Fruit fly (Drosophila melanogaster) whole organism, pupa: Measurements from ENCODE around the gene mRpL38.

Source experiments
- CG10348 ChIP-seq: fragments of 200-800 bp; sonication (Bioruptor generic); IDR thresholded peaks from 2 replicates; pipeline ENCODE4 v1.3.6; 2022; ENCODE audit warnings: missing biosample characterization, missing genetic modification characterization
- CG12605 ChIP-seq: fragments of 200-800 bp; sonication (Bioruptor generic); IDR thresholded peaks from 2 replicates; pipeline ENCODE4 v1.3.6; 2022; ENCODE audit warnings: missing biosample characterization, missing genetic modification characterization
- CG13204 ChIP-seq: fragments of 200-800 bp; sonication (Bioruptor generic); optimal IDR thresholded peaks from 2 replicates; lab custom pipeline; 2018; ENCODE audit warnings: missing biosample characterization, mild to moderate bottlenecking, missing genetic modification characterization, moderate library complexity
- CG14655 ChIP-seq: fragments of 200-800 bp; sonication (Bioruptor generic); optimal IDR thresholded peaks from 3 replicates; lab custom pipeline; 2017; ENCODE audit warnings: mild to moderate bottlenecking, missing biosample characterization, missing genetic modification reagents, missing genetic modification characterization
- CG15710 ChIP-seq: fragments of 200-800 bp; sonication (Bioruptor generic); optimal IDR thresholded peaks from 2 replicates; lab custom pipeline; 2018; ENCODE audit warnings: missing biosample characterization, mild to moderate bottlenecking, missing genetic modification characterization, moderate library complexity
- CG17806 ChIP-seq: fragments of 200-800 bp; sonication (Bioruptor generic); optimal IDR thresholded peaks from 2 replicates; lab custom pipeline; 2018; ENCODE audit warnings: missing biosample characterization, mild to moderate bottlenecking, missing genetic modification characterization, moderate library complexity
- CG32121 ChIP-seq: fragments of 200-800 bp; sonication (Bioruptor generic); IDR thresholded peaks from 2 replicates; pipeline ENCODE4 v1.3.6; 2022; ENCODE audit warnings: missing biosample characterization, missing genetic modification characterization
- CG34367 ChIP-seq: fragments of 200-800 bp; sonication (Bioruptor generic); optimal IDR thresholded peaks from 2 replicates; lab custom pipeline; 2018; ENCODE audit warnings: missing biosample characterization, mild to moderate bottlenecking, missing genetic modification characterization
- CG4496 ChIP-seq: fragments of 200-800 bp; sonication (Bioruptor generic); IDR thresholded peaks from 3 replicates; pipeline ENCODE4 v1.3.6; 2022; ENCODE audit warnings: missing biosample characterization, missing genetic modification characterization
- CG8159 ChIP-seq: fragments of 200-800 bp; sonication (Bioruptor generic); optimal IDR thresholded peaks from 3 replicates; lab custom pipeline; 2018; ENCODE audit warnings: missing biosample characterization, mild to moderate bottlenecking, missing genetic modification characterization, moderate library complexity
- CG8301 ChIP-seq: fragments of 200-800 bp; sonication (Bioruptor generic); optimal IDR thresholded peaks from 2 replicates; lab custom pipeline; 2018; ENCODE audit warnings: missing biosample characterization, mild to moderate bottlenecking, missing genetic modification characterization
- CG9948 ChIP-seq: fragments of 200-800 bp; sonication (Bioruptor generic); optimal IDR thresholded peaks from 2 replicates; lab custom pipeline; 2018; ENCODE audit warnings: missing biosample characterization, mild to moderate bottlenecking, missing genetic modification characterization, moderate library complexity
- D1 ChIP-seq: fragments of 200-800 bp; sonication (Bioruptor generic); optimal IDR thresholded peaks from 2 replicates; lab custom pipeline; 2018; ENCODE audit warnings: missing biosample characterization, mild to moderate bottlenecking, missing genetic modification characterization, moderate library complexity
- EcR ChIP-seq: fragments of 200-800 bp; sonication (Bioruptor generic); optimal IDR thresholded peaks from 3 replicates; lab custom pipeline; 2019; ENCODE audit warnings: missing biosample characterization, missing genetic modification characterization, mild to moderate bottlenecking, moderate library complexity, missing genetic modification reagents
- Ets98B ChIP-seq: fragments of 200-800 bp; sonication (Bioruptor generic); IDR thresholded peaks from 2 replicates; pipeline ENCODE4 v1.3.6; 2022; ENCODE audit warnings: missing biosample characterization, missing genetic modification characterization
- Pif1A ChIP-seq: fragments of 200-800 bp; sonication (Bioruptor generic); optimal IDR thresholded peaks from 3 replicates; lab custom pipeline; 2016; ENCODE audit warnings: missing biosample characterization, missing genetic modification characterization
- Pif1B ChIP-seq: fragments of 200-800 bp; sonication (Bioruptor generic); optimal IDR thresholded peaks from 3 replicates; lab custom pipeline; 2016; ENCODE audit warnings: missing biosample characterization, missing genetic modification characterization
- Snoo ChIP-seq: fragments of 200-800 bp; sonication (Bioruptor generic); optimal IDR thresholded peaks from 3 replicates; lab custom pipeline; 2017; ENCODE audit warnings: missing biosample characterization, mild to moderate bottlenecking, missing genetic modification characterization, inconsistent platforms
- fd96Ca ChIP-seq: fragments of 200-800 bp; sonication (Bioruptor generic); IDR thresholded peaks from 3 replicates; pipeline ENCODE4 v1.3.6; 2022; ENCODE audit warnings: missing biosample characterization, missing genetic modification characterization
- gl ChIP-seq: fragments of 200-800 bp; sonication (Bioruptor generic); optimal IDR thresholded peaks from 2 replicates; lab custom pipeline; 2018; ENCODE audit warnings: missing biosample characterization, mild to moderate bottlenecking, missing genetic modification characterization
- rn ChIP-seq: fragments of 200-800 bp; sonication (Bioruptor generic); IDR thresholded peaks from 2 replicates; pipeline ENCODE4 v1.3.6; 2022; ENCODE audit warnings: missing biosample characterization, missing genetic modification characterization

mRpL38 gene

dm6 chrX:14226093-14226492 lies at the start of gene mRpL38:
Gene mRpL38, plus strand, starts transcription at chrX:14226289.
- TF ChIP-seq CG13204 (no peak), CG8159 (tag; lab: Kevin White, UChicago) (no peak), Snoo (tag; lab: Kevin White, UChicago) (no peak), Pif1A (GFP tag; lab: Kevin White, UChicago) (no peak), EcR (GFP tag; lab: Kevin White, UChicago) (no peak), gl (tag; lab: Kevin White, UChicago) (no peak), CG8301 (tag; lab: Kevin White, UChicago) (no peak)

dm6 chrX:14176623-14177022 lies 49.5 kb upstream of the mRpL38 start, which contains the start of gene CG11581:
Gene CG11581, plus strand, starts transcription at chrX:14176923.
- no peak for TF ChIP-seq Ets98B
- no peak for TF ChIP-seq CG15710 (tag; lab: Kevin White, UChicago)
- no peak for TF ChIP-seq CG17806 (tag; lab: Kevin White, UChicago)
- TF ChIP-seq Pif1B (GFP tag; lab: Kevin White, UChicago) = no peak
- TF ChIP-seq EcR (GFP tag; lab: Kevin White, UChicago) = no peak
- no peak for TF ChIP-seq CG14655 (GFP tag; lab: Kevin White, UChicago)
- no peak for TF ChIP-seq CG8301 (tag; lab: Kevin White, UChicago)
- TF ChIP-seq fd96Ca (GFP tag; lab: Robert Waterston, UW) = no peak

- TF ChIP-seq CG15710 (tag; lab: Kevin White, UChicago) (no peak), CG17806 (tag; lab: Kevin White, UChicago) (no peak), rn (GFP tag; lab: Robert Waterston, UW) (no peak), fd96Ca (GFP tag; lab: Robert Waterston, UW) (no peak), Pif1A (GFP tag; lab: Kevin White, UChicago) (no peak), CG14655 (GFP tag; lab: Kevin White, UChicago) (no peak), CG10348 (GFP tag; lab: Robert Waterston, UW) (no peak), EcR (GFP tag; lab: Kevin White, UChicago) (no peak), CG8159 (tag; lab: Kevin White, UChicago) (no peak), CG8301 (tag; lab: Kevin White, UChicago) (no peak), gl (tag; lab: Kevin White, UChicago) (no peak), CG9948 (tag; lab: Kevin White, UChicago) (no peak), Ets98B (no peak)
Measured at dm6 chrX:14180728-14181127, 45.4 kb upstream of the mRpL38 start, which contains the start of gene CG11584. Gene CG11584, plus strand, starts transcription at chrX:14181028.

dm6 chrX:14184062-14184611 lies 42.0 kb upstream of the mRpL38 start, which contains the start of gene CG32603:
Gene CG32603, plus strand, starts transcription at chrX:14184561.
- TF ChIP-seq CG8159 (tag; lab: Kevin White, UChicago) = no peak
- TF ChIP-seq Snoo (tag; lab: Kevin White, UChicago) = no peak
- TF ChIP-seq CG4496 (GFP tag; lab: Robert Waterston, UW) = no peak
- TF ChIP-seq CG15710 (tag; lab: Kevin White, UChicago) = no peak
- TF ChIP-seq CG13204 = no peak
- no peak for TF ChIP-seq CG12605
- TF ChIP-seq Pif1A (GFP tag; lab: Kevin White, UChicago) = no peak
- no peak for TF ChIP-seq CG34367 (tag; lab: Kevin White, UChicago)
- no peak for TF ChIP-seq CG32121 (GFP tag; lab: Robert Waterston, UW)
- TF ChIP-seq CG14655 (GFP tag; lab: Kevin White, UChicago) = no peak
- TF ChIP-seq EcR (GFP tag; lab: Kevin White, UChicago) = no peak
- TF ChIP-seq D1 (tag; lab: Kevin White, UChicago) = no peak
- no peak for TF ChIP-seq Pif1B (GFP tag; lab: Kevin White, UChicago)
- no peak for TF ChIP-seq CG17806 (tag; lab: Kevin White, UChicago)
- no peak for TF ChIP-seq fd96Ca (GFP tag; lab: Robert Waterston, UW)
- no peak for TF ChIP-seq CG9948 (tag; lab: Kevin White, UChicago)
- no peak for TF ChIP-seq CG10348 (GFP tag; lab: Robert Waterston, UW)
- TF ChIP-seq gl (tag; lab: Kevin White, UChicago) = no peak
- TF ChIP-seq rn (GFP tag; lab: Robert Waterston, UW) = no peak
- no peak for TF ChIP-seq Ets98B
- TF ChIP-seq, all 21 proteins: peak for 0

- TF ChIP-seq Pif1B (GFP tag; lab: Kevin White, UChicago) = no peak
- no peak for TF ChIP-seq CG17806 (tag; lab: Kevin White, UChicago)
- TF ChIP-seq CG8159 (tag; lab: Kevin White, UChicago) = no peak
- no peak for TF ChIP-seq CG4496 (GFP tag; lab: Robert Waterston, UW)
- TF ChIP-seq EcR (GFP tag; lab: Kevin White, UChicago) = no peak
- no peak for TF ChIP-seq D1 (tag; lab: Kevin White, UChicago)
Measured at dm6 chrX:14186953-14187352, 39.1 kb upstream of the mRpL38 start, which contains the start of gene CG12481. Gene CG12481, plus strand, starts transcription at chrX:14187253.

dm6 chrX:14189216-14189615 lies 36.9 kb upstream of the mRpL38 start, which contains the start of gene CG11585:
Gene CG11585, plus strand, starts transcription at chrX:14189516.
- TF ChIP-seq Snoo (tag; lab: Kevin White, UChicago) = no peak
- no peak for TF ChIP-seq CG12605
- TF ChIP-seq Pif1B (GFP tag; lab: Kevin White, UChicago) = no peak
- no peak for TF ChIP-seq rn (GFP tag; lab: Robert Waterston, UW)
- no peak for TF ChIP-seq CG34367 (tag; lab: Kevin White, UChicago)
- TF ChIP-seq CG10348 (GFP tag; lab: Robert Waterston, UW) = no peak
- TF ChIP-seq CG17806 (tag; lab: Kevin White, UChicago) = no peak
- TF ChIP-seq CG14655 (GFP tag; lab: Kevin White, UChicago) = no peak
- no peak for TF ChIP-seq CG13204
- no peak for TF ChIP-seq CG8159 (tag; lab: Kevin White, UChicago)
- no peak for TF ChIP-seq D1 (tag; lab: Kevin White, UChicago)
- no peak for TF ChIP-seq Pif1A (GFP tag; lab: Kevin White, UChicago)
- TF ChIP-seq gl (tag; lab: Kevin White, UChicago) = no peak
- no peak for TF ChIP-seq CG15710 (tag; lab: Kevin White, UChicago)
- no peak for TF ChIP-seq CG9948 (tag; lab: Kevin White, UChicago)
- TF ChIP-seq CG4496 (GFP tag; lab: Robert Waterston, UW) = no peak
- no peak for TF ChIP-seq CG8301 (tag; lab: Kevin White, UChicago)
- TF ChIP-seq fd96Ca (GFP tag; lab: Robert Waterston, UW) = no peak
